Fruit fly (Drosophila melanogaster): ENCODE measurements around the gene a6.

a6 gene

dm6 chrX:1643640-1644039 lies 52.0 kb downstream of the a6 start:
- no peak for TF ChIP-seq pdm3 (GFP tag; optimal IDR thresholded peaks at IDR 0.05)
- TF ChIP-seq Lpt (GFP tag; optimal IDR thresholded peaks at IDR 0.05): no peak
- TF ChIP-seq lz (GFP tag; optimal IDR thresholded peaks at IDR 0.05): no peak
- no peak for TF ChIP-seq CG10669 (GFP tag; optimal IDR thresholded peaks at IDR 0.05)
